Worm (Caenorhabditis elegans) whole organism, L2 larva: Measurements from ENCODE around the gene F56C9.10.
A peak's percentile ranks its signal among the peaks of the same experiment; 100 is the strongest.

Experiments used
- F13H6.1 ChIP-seq: sonication (generic microtip); optimal IDR thresholded peaks from 2 replicates; lab custom pipeline; 2016; ENCODE audit warnings: missing genetic modification characterization, missing compliant biosample characterization
- Y55F3AM.14 ChIP-seq: fragments of 200-800 bp; sonication (Bioruptor generic); optimal IDR thresholded peaks from 2 replicates; lab custom pipeline; 2018; ENCODE audit warnings: mild to moderate bottlenecking, missing genetic modification characterization, missing compliant biosample characterization
- ZK546.5 ChIP-seq: sonication (generic microtip); optimal IDR thresholded peaks from 2 replicates; lab custom pipeline; 2017; ENCODE audit warnings: missing biosample characterization, missing genetic modification characterization
- alr-1 ChIP-seq: fragments of 150-350 bp; optimal IDR thresholded peaks from 2 replicates; lab custom pipeline; 2014; ENCODE audit warnings: missing biosample characterization, missing genetic modification characterization
- aly-2 ChIP-seq: fragments of 150-350 bp; optimal IDR thresholded peaks from 2 replicates; lab custom pipeline; 2014; ENCODE audit warnings: missing biosample characterization, missing genetic modification characterization
- ama-1 ChIP-seq: fragments of 150-350 bp; optimal IDR thresholded peaks from 2 replicates; lab custom pipeline; 2018; ENCODE audit warnings: inconsistent platforms
- blmp-1 ChIP-seq: sonication (generic microtip); optimal IDR thresholded peaks from 2 replicates; lab custom pipeline; 2017; ENCODE audit warnings: missing genetic modification characterization, mild to moderate bottlenecking, missing compliant biosample characterization, antibody characterized with exemption, moderate library complexity; ENCODE audit not compliant: insufficient read depth
- ceh-82 ChIP-seq: fragments of 150-350 bp; optimal IDR thresholded peaks from 2 replicates; lab custom pipeline; 2014; ENCODE audit warnings: missing biosample characterization, missing genetic modification characterization
- crh-2 ChIP-seq: sonication (generic microtip); optimal IDR thresholded peaks from 2 replicates; lab custom pipeline; 2017; ENCODE audit warnings: missing biosample characterization, missing genetic modification characterization
- dmd-4 ChIP-seq: sonication (generic microtip); optimal IDR thresholded peaks from 2 replicates; lab custom pipeline; 2017; ENCODE audit warnings: missing biosample characterization, missing genetic modification characterization
- elt-1 ChIP-seq: fragments of 150-350 bp; optimal IDR thresholded peaks from 2 replicates; lab custom pipeline; 2014; ENCODE audit warnings: missing biosample characterization, missing genetic modification characterization
- fos-1 ChIP-seq: fragments of 150-350 bp; optimal IDR thresholded peaks from 2 replicates; lab custom pipeline; 2014; ENCODE audit warnings: missing biosample characterization, missing genetic modification characterization
- gmeb-1 ChIP-seq: fragments of 150-350 bp; optimal IDR thresholded peaks from 2 replicates; lab custom pipeline; 2014; ENCODE audit warnings: missing biosample characterization, missing genetic modification characterization
- lin-13 ChIP-seq: fragments of 150-350 bp; optimal IDR thresholded peaks from 2 replicates; lab custom pipeline; 2014; ENCODE audit warnings: missing biosample characterization, missing genetic modification reagents, missing genetic modification characterization
- lsy-2 ChIP-seq, 2 experiments: fragments of 150-350 bp in 1 of 2; sonication (generic microtip) in 1 of 2; optimal IDR thresholded peaks; 2 replicates each; lab custom pipeline; 2014 to 2017; ENCODE audit warnings: missing biosample characterization in 2 of 2, missing genetic modification characterization in 2 of 2
- mab-5 ChIP-seq: fragments of 150-350 bp; optimal IDR thresholded peaks from 2 replicates; lab custom pipeline; 2014; ENCODE audit warnings: missing biosample characterization, missing genetic modification characterization
- mbf-1 ChIP-seq: sonication (generic microtip); optimal IDR thresholded peaks from 2 replicates; lab custom pipeline; 2017; ENCODE audit warnings: missing biosample characterization, missing genetic modification characterization
- nhr-10 ChIP-seq: sonication (generic microtip); optimal IDR thresholded peaks from 2 replicates; lab custom pipeline; 2017; ENCODE audit warnings: missing biosample characterization, missing genetic modification characterization
- nhr-12 ChIP-seq: fragments of 150-350 bp; optimal IDR thresholded peaks from 2 replicates; lab custom pipeline; 2014; ENCODE audit warnings: missing biosample characterization, missing genetic modification characterization
- nhr-21 ChIP-seq: fragments of 150-350 bp; optimal IDR thresholded peaks from 2 replicates; lab custom pipeline; 2014; ENCODE audit warnings: missing biosample characterization, missing genetic modification characterization
- nhr-23 ChIP-seq: fragments of 150-350 bp; optimal IDR thresholded peaks from 2 replicates; lab custom pipeline; 2014; ENCODE audit warnings: missing biosample characterization, missing genetic modification reagents, missing genetic modification characterization
- nhr-237 ChIP-seq: fragments of 150-350 bp; optimal IDR thresholded peaks from 2 replicates; lab custom pipeline; 2014; ENCODE audit warnings: missing biosample characterization, missing genetic modification characterization
- nhr-25 ChIP-seq: fragments of 150-350 bp; sonication (generic microtip); optimal IDR thresholded peaks from 3 replicates; lab custom pipeline; 2014; ENCODE audit warnings: missing biosample characterization, missing genetic modification characterization
- nhr-6 ChIP-seq: fragments of 150-350 bp; optimal IDR thresholded peaks from 2 replicates; lab custom pipeline; 2014; ENCODE audit warnings: missing biosample characterization, missing genetic modification characterization
- nhr-77 ChIP-seq: fragments of 150-350 bp; optimal IDR thresholded peaks from 2 replicates; lab custom pipeline; 2014; ENCODE audit warnings: missing biosample characterization, missing genetic modification characterization
- sem-4 ChIP-seq: fragments of 150-350 bp; optimal IDR thresholded peaks from 2 replicates; lab custom pipeline; 2014; ENCODE audit warnings: missing biosample characterization, missing genetic modification reagents, missing genetic modification characterization
- skn-1 ChIP-seq: sonication (generic microtip); optimal IDR thresholded peaks from 2 replicates; lab custom pipeline; 2017; ENCODE audit warnings: missing biosample characterization, missing genetic modification characterization
- sma-3 ChIP-seq: sonication (generic microtip); optimal IDR thresholded peaks from 2 replicates; lab custom pipeline; 2016; ENCODE audit warnings: missing genetic modification reagents, missing genetic modification characterization, missing compliant biosample characterization
- sma-9 ChIP-seq, 2 experiments: fragments of 150-350 bp in 1 of 2; sonication (generic microtip) in 1 of 2; optimal IDR thresholded peaks; 2 replicates each; lab custom pipeline; 2014 to 2016; ENCODE audit warnings: missing genetic modification characterization in 2 of 2, mild to moderate bottlenecking in 1 of 2, missing biosample characterization in 1 of 2, missing compliant biosample characterization in 1 of 2, missing genetic modification reagents in 1 of 2, moderate library complexity in 1 of 2
- snpc-4 ChIP-seq: fragments of 150-350 bp; optimal IDR thresholded peaks from 2 replicates; lab custom pipeline; 2014; ENCODE audit warnings: missing biosample characterization, missing genetic modification characterization
- unc-39 ChIP-seq: fragments of 150-350 bp; optimal IDR thresholded peaks from 2 replicates; lab custom pipeline; 2014; ENCODE audit warnings: missing biosample characterization, missing genetic modification characterization
- ztf-11 ChIP-seq: sonication (generic microtip); optimal IDR thresholded peaks from 2 replicates; lab custom pipeline; 2017; ENCODE audit warnings: missing biosample characterization, missing genetic modification characterization
- ztf-4 ChIP-seq: fragments of 150-350 bp; optimal IDR thresholded peaks from 2 replicates; lab custom pipeline; 2014; ENCODE audit warnings: missing biosample characterization, missing genetic modification characterization

Gene F56C9.10

ce11 chrIII:7373802-7374435 lies 38.8 kb upstream of the F56C9.10 start:
- TF ChIP-seq ama-1 (lab: Kevin White, UChicago) (peak; percentile 32), nhr-23 (tag; lab: Kevin White, UChicago) (no peak), crh-2 (tag; lab: Kevin White, UChicago) (no peak)
- TF ChIP-seq, all 48 proteins: peak for 1

- no peak for TF ChIP-seq gmeb-1 (tag; lab: Kevin White, UChicago)
These were observed 35.5 kb upstream of the F56C9.10 start for ce11 chrIII:7370569-7370968.

DNA sequence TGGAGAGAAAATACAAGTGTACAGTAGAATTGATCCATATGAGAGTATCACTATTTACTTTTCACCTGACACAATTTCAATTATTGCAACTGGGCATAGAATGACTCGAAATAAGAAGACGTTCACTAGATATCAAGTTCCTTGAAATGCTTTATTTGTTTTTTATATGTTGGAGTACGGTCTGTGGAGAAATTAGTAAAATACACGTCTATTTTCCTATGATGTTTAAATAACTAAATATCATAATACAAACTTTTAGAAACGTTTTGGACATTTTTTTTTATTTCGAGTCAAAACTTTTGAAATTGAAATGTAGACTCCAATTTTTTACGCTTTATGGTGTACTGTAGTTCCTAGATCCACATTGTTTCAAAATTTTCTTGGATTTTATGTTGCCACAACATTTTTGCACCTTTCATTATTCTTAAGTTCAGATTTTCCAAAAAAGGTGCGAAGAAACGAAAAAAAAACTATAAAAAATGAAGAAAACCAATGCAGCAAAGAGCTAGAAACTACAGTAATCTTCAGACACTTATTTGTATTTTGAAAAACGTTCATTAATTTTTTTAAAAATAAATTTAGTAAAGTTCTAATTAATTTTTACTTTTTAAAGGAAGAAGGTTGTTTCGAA lies 34.4 kb upstream of the F56C9.10 start:
- TF ChIP-seq ceh-82 (tag; lab: Kevin White, UChicago) (no peak), Y55F3AM.14 (GFP tag; lab: Kevin White, UChicago) (peak; percentile 15), lin-13 (GFP tag; lab: Kevin White, UChicago) (peak; percentile 2), nhr-25 (tag; lab: Kevin White, UChicago) (peak; percentile 71), nhr-6 (tag; lab: Kevin White, UChicago) (no peak), skn-1 (tag; lab: Kevin White, UChicago) (no peak), nhr-21 (tag; lab: Kevin White, UChicago) (peak; percentile 10), blmp-1 (tag; lab: Kevin White, UChicago) (peak; percentile 35), ztf-4 (tag; lab: Kevin White, UChicago) (peak; percentile 42), ama-1 (lab: Kevin White, UChicago) (peak; percentile 14), lsy-2 (tag; optimal IDR thresholded peaks at IDR 0.05; lab: Kevin White, UChicago) (peak in 1 of 2 experiments; percentile 53), sma-3 (GFP tag; lab: Kevin White, UChicago) (peak; percentile 43), aly-2 (tag; lab: Kevin White, UChicago) (no peak)

DNA sequence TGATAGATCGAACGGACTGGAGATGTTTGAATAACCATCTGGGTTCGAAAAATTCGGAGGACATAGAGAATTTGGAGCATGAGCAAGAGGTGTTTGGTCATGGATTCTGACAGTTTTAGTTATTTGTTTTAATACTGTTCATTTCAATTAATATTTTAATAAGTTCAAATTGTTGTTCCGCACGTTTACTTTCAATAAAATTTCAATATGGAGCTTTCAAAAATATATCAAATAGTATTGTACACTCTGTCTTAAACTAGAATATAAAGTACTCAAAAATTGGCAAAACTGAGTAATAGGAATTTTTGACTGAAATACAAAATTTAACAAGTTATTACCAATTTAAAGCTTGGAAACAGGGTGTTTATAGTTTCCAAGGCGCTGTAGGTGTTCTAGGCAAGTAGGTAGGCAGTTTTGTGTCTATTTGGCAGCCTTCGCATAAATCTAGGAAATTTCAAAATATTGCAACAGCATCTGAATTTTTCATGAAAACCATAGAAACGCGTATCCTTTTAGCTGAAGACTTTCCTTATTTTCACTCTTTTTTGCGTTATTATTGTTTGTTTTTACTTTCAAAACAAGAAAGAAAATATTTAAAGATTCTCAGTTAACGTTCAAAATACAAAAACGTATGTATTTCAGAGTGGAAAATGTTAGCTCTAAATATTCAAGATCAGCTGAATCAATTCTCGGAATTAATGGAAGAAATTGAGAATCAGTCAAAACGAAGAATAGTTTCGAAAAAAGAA lies 32.1 kb upstream of the F56C9.10 start, which contains the start of the genes T20B12.5 and T20B12.4:
TSS of gene T20B12.5 (minus strand) at position 101 of the 749 bp plus-strand sequence.
TSS of gene T20B12.4 (plus strand) at position 699 of the 749 bp plus-strand sequence.
- no peak for TF ChIP-seq elt-1
- TF ChIP-seq nhr-12 (tag; lab: Kevin White, UChicago) = no peak
- no peak for TF ChIP-seq ama-1 (lab: Kevin White, UChicago)
- TF ChIP-seq fos-1 (tag; lab: Kevin White, UChicago) = no peak
- no peak for TF ChIP-seq snpc-4 (tag; lab: Kevin White, UChicago)
- TF ChIP-seq sem-4 (tag; lab: Kevin White, UChicago) = no peak
- TF ChIP-seq F13H6.1 (tag; lab: Kevin White, UChicago) = no peak
- TF ChIP-seq skn-1 (tag; lab: Kevin White, UChicago) = no peak
- no peak for TF ChIP-seq nhr-237
- TF ChIP-seq unc-39 = no peak
- TF ChIP-seq mbf-1 (tag; lab: Kevin White, UChicago) = no peak
- TF ChIP-seq nhr-77 (tag; lab: Kevin White, UChicago) = no peak
- no peak for TF ChIP-seq dmd-4 (tag; lab: Kevin White, UChicago)
- TF ChIP-seq alr-1 = no peak
- TF ChIP-seq nhr-10 (tag; lab: Kevin White, UChicago) = no peak
- no peak for TF ChIP-seq crh-2 (tag; lab: Kevin White, UChicago)
- TF ChIP-seq ZK546.5 (tag; lab: Kevin White, UChicago) = no peak
- TF ChIP-seq sma-9 (GFP tag; optimal IDR thresholded peaks at IDR 0.05; lab: Kevin White, UChicago) = no peak
- no peak for TF ChIP-seq sma-9 (tag; optimal IDR thresholded peaks at IDR 0.05; lab: Kevin White, UChicago)

DNA sequence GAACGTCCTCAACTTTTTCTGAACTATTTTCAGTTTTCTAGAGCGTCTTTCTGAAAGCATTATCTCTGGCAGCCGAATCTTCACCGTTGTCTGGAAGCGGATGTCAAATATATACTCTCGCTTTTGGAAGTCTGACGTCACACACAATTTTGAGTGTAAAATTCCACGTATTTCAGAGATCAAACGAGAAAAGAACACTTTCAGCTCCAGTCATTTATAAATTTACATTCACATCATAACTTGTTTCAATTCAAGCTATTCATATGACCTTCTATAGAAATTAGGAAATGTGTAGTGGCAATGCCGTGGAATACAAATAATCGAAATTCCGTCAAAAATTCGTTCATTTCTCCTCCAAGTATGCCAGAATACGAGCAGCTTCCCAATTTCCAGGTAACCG lies 30.5 kb upstream of the F56C9.10 start, which contains the start of gene F08F8.11:
TSS of gene F08F8.11 (plus strand) at position 301 of the 400 bp plus-strand sequence.
- no peak for TF ChIP-seq alr-1
- no peak for TF ChIP-seq nhr-21 (tag; lab: Kevin White, UChicago)
- no peak for TF ChIP-seq mab-5 (tag; lab: Kevin White, UChicago)
- no peak for TF ChIP-seq dmd-4 (tag; lab: Kevin White, UChicago)
- TF ChIP-seq lsy-2 (tag; optimal IDR thresholded peaks at IDR 0.05; lab: Kevin White, UChicago) = no peak
- no peak for TF ChIP-seq ztf-11 (tag; lab: Kevin White, UChicago)
- no peak for TF ChIP-seq mbf-1 (tag; lab: Kevin White, UChicago)
- TF ChIP-seq nhr-237 = no peak
